Worm (Caenorhabditis elegans) whole organism, L3 larva: ENCODE data around the gene C34C12.8.

Source experiments
- ZK546.5 ChIP-seq: sonication (generic microtip); optimal IDR thresholded peaks from 2 replicates; lab custom pipeline; 2017; ENCODE audit warnings: missing biosample characterization, missing genetic modification characterization
- ama-1 ChIP-seq: fragments of 150-350 bp; optimal IDR thresholded peaks from 2 replicates; lab custom pipeline; 2018
- fos-1 ChIP-seq: fragments of 150-350 bp; optimal IDR thresholded peaks from 2 replicates; lab custom pipeline; 2014; ENCODE audit warnings: missing biosample characterization, missing genetic modification characterization
- lin-39 ChIP-seq: fragments of 150-350 bp; optimal IDR thresholded peaks from 2 replicates; lab custom pipeline; 2018; ENCODE audit warnings: missing biosample characterization, missing genetic modification reagents, missing genetic modification characterization
- mdl-1 ChIP-seq: fragments of 150-350 bp; optimal IDR thresholded peaks from 2 replicates; lab custom pipeline; 2014; ENCODE audit warnings: missing biosample characterization, missing genetic modification characterization
- nfya-1 ChIP-seq: sonication (generic microtip); optimal IDR thresholded peaks from 2 replicates; lab custom pipeline; 2017; ENCODE audit warnings: missing genetic modification characterization, mild to moderate bottlenecking, missing compliant biosample characterization, antibody characterized with exemption, moderate library complexity; ENCODE audit not compliant: insufficient read depth

- TF ChIP-seq lin-39 (tag; lab: Kevin White, UChicago) (no peak), nfya-1 (tag; lab: Kevin White, UChicago) (peak; percentile 87), mdl-1 (tag; lab: Kevin White, UChicago) (no peak), fos-1 (tag; lab: Kevin White, UChicago) (no peak), ama-1 (lab: Kevin White, UChicago) (no peak), ZK546.5 (tag; lab: Kevin White, UChicago) (no peak)
These were observed 42.8 kb upstream of the C34C12.8 start for ce11 chrIII:3417453-3417852.
